Worm (Caenorhabditis elegans): ENCODE data around the gene F37A4.6.

DNA sequence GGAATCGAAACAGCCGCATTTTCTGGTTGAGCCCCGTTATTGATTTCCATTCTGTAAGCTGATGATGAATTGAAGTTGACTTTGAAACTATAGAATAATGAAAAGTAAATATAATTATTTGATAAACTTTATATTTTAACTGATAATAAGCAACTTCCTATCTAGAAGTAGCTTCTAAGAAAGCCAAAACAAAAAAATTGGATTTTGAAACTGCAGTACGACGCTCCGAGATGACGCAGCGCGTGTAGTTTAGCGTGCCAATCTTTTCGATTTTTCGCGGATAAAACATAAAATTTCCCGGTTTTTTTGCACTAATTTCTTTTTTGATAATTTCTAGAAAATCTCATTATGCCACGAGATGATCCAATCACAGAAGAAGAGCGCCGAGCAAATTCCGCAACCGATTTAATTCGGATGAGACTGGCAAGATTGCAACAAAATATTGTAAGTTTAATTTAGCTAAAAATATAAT, 16.6 kb downstream of the F37A4.6 start, which contains the start of the genes bath-41 and F37A4.2:
- TF ChIP-seq nhr-11 (tag; optimal IDR thresholded peaks at IDR 0.05) (no peak), aly-2 (tag; optimal IDR thresholded peaks at IDR 0.05) (no peak), ama-1 (optimal IDR thresholded peaks at IDR 0.05) (no peak), pha-4 (tag; optimal IDR thresholded peaks at IDR 0.05) (no peak), unc-62 (GFP tag; optimal IDR thresholded peaks at IDR 0.05) (no peak), nhr-67 (tag; optimal IDR thresholded peaks at IDR 0.05) (no peak), nhr-43 (tag; optimal IDR thresholded peaks at IDR 0.05; ENCODE audit: poor library complexity, severe bottlenecking) (no peak), elt-1 (tag; optimal IDR thresholded peaks at IDR 0.05) (no peak), mdl-1 (tag; optimal IDR thresholded peaks at IDR 0.05) (no peak)
